Worm (Caenorhabditis elegans): ENCODE measurements around the gene F36D3.4.

Gene F36D3.4

ce11 chrV:16550680-16551079 is 33.2 kb upstream of the F36D3.4 start, which contains the start of gene srbc-65 (continued):
- no peak for TF ChIP-seq ztf-28 (GFP tag; IDR thresholded peaks at IDR 0.05)
- no peak for TF ChIP-seq ZK185.1 (tag; optimal IDR thresholded peaks at IDR 0.05; ENCODE audit: poor library complexity, severe bottlenecking)
- TF ChIP-seq dpff-1 (tag; optimal IDR thresholded peaks at IDR 0.05): no peak

- TF ChIP-seq egrh-3 (GFP tag; IDR thresholded peaks at IDR 0.05) (peak; percentile 13), dox-1 (GFP tag; IDR thresholded peaks at IDR 0.05) (peak; percentile 74), pbrm-1 (GFP tag; IDR thresholded peaks at IDR 0.05) (0 out of 2 replicates have a peak, but pooled peaks have one; percentile 13), hsf-1 (GFP tag; IDR thresholded peaks at IDR 0.05) (peak; percentile 96), madf-6 (GFP tag; IDR thresholded peaks at IDR 0.05) (peak; percentile 30; the same call in 1 of the 2 replicates)
Measured at ce11 chrV:16548013-16548655, 30.6 kb upstream of the F36D3.4 start.

DNA sequence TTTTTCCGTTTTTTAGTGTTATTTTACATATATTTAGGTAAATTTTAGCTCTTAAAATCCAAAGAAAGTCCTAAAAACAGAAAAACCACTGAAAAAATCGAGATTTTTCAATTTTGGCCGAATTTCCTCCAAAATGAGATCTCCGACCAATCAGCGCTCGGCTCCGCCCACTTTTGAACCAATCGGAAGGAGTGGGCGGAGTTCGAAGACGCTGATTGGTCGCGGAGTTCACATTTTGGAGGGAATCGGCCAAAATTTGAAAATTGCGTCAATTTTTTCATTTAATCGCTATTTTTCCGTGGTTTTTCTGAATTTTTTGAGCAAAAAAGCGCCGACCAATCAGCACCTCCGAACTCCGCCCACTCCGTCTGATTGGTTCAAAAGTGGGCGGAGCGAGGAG is 23.1 kb upstream of the F36D3.4 start:
- TF ChIP-seq athp-1 (tag; optimal IDR thresholded peaks at IDR 0.05) (no peak), nfya-1 (tag; optimal IDR thresholded peaks at IDR 0.05; ENCODE audit: borderline replicate concordance, insufficient read depth) (no peak), ceh-91 (GFP tag; IDR thresholded peaks at IDR 0.05) (no peak), dox-1 (GFP tag; IDR thresholded peaks at IDR 0.05) (no peak), F22D6.2 (tag; optimal IDR thresholded peaks at IDR 0.05) (no peak), nhr-120 (GFP tag; IDR thresholded peaks at IDR 0.05) (no peak), D2030.7 (GFP tag; IDR thresholded peaks at IDR 0.05) (no peak), somi-1 (GFP tag; optimal IDR thresholded peaks at IDR 0.05) (no peak), B0261.1 (tag; optimal IDR thresholded peaks at IDR 0.05) (no peak)

DNA sequence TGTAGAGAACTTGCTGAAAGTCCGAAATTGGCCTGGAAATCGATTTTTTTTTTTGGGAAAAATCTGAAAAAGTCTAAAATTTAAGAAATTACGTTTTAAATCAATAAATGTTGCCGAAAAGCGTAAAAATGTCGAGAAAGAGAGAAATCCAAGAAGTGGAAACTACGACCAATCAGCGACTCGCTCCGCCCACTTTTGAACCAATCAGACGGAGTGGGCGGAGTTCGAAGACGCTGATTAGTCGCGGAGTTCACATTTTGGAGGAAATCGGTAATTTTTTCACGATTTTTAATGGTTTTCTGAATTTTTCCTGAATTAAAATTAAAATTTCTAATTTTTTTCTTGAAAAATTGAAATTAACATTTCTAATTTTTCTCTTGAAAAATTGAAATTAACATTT is 22.1 kb upstream of the F36D3.4 start:
- TF ChIP-seq attf-5 (GFP tag; optimal IDR thresholded peaks at IDR 0.05) (no peak), dpl-1 (GFP tag; optimal IDR thresholded peaks at IDR 0.05) (no peak), gei-17 (GFP tag; optimal IDR thresholded peaks at IDR 0.05) (no peak), egrh-3 (GFP tag; IDR thresholded peaks at IDR 0.05) (no peak), madf-8 (GFP tag; conservative IDR thresholded peaks at IDR 0.05) (no peak), mel-28 (tag; optimal IDR thresholded peaks at IDR 0.05; ENCODE audit: borderline replicate concordance) (no peak), ets-4 (GFP tag; optimal IDR thresholded peaks at IDR 0.05) (no peak), ztf-6 (GFP tag; IDR thresholded peaks at IDR 0.05) (no peak), madf-10 (tag; optimal IDR thresholded peaks at IDR 0.05) (no peak), lin-40 (tag; optimal IDR thresholded peaks at IDR 0.05) (no peak), F23B12.7 (tag; optimal IDR thresholded peaks at IDR 0.05; ENCODE audit: insufficient read depth) (no peak), Y67H2A.10 (GFP tag; conservative IDR thresholded peaks at IDR 0.05) (no peak), ztf-22 (GFP tag; optimal IDR thresholded peaks at IDR 0.05) (no peak), hsf-1 (GFP tag; IDR thresholded peaks at IDR 0.05) (no peak), nhr-27 (tag; optimal IDR thresholded peaks at IDR 0.05) (no peak), C17E4.6 (GFP tag; IDR thresholded peaks at IDR 0.05) (no peak), atf-7 (tag; optimal IDR thresholded peaks at IDR 0.05) (no peak), let-607 (tag; optimal IDR thresholded peaks at IDR 0.05) (no peak), nfya-2 (GFP tag; IDR thresholded peaks at IDR 0.05) (no peak), F39B2.1 (GFP tag; IDR thresholded peaks at IDR 0.05) (no peak)

Data from whole organism, young adult.